Worm (Caenorhabditis elegans): ENCODE data around the gene Y38E10A.1.

DNA sequence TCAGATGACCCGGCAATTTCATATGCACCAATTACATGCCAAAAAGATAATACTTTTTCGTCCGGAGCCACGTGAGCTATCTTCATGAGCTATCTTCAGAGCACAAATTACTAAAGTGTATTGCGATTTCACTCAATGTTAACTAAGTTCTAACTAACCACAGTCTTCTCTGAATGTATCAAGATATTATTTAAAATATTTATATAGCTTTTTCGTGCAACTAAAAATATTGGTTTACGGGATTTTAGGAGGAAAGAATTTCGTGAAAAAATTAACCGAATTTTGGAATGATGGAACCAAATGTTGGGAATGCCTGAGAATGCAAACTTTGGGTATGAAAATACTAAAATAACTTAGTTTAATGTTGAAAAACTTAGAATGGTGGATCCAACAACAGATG is 22.9 kb downstream of the Y38E10A.1 start, which contains the start of gene F49C5.16:
- TF ChIP-seq ama-1 (optimal IDR thresholded peaks at IDR 0.05), result no peak
- no peak for TF ChIP-seq unc-62 (GFP tag; optimal IDR thresholded peaks at IDR 0.05)
- no peak for TF ChIP-seq aly-2 (tag; optimal IDR thresholded peaks at IDR 0.05)
- TF ChIP-seq ztf-11 (tag; optimal IDR thresholded peaks at IDR 0.05), result no peak
- no peak for TF ChIP-seq fos-1 (tag; optimal IDR thresholded peaks at IDR 0.05)
- no peak for TF ChIP-seq unc-55 (GFP tag; optimal IDR thresholded peaks at IDR 0.05)
- no peak for TF ChIP-seq lin-39 (tag; optimal IDR thresholded peaks at IDR 0.05)
- no peak for TF ChIP-seq egl-27 (tag; optimal IDR thresholded peaks at IDR 0.05)
- no peak for TF ChIP-seq sma-9 (GFP tag; optimal IDR thresholded peaks at IDR 0.05)
- no peak for TF ChIP-seq sma-9 (tag; optimal IDR thresholded peaks at IDR 0.05)
- no peak for TF ChIP-seq nhr-6 (tag; optimal IDR thresholded peaks at IDR 0.05)
- no peak for TF ChIP-seq lsy-2 (tag; optimal IDR thresholded peaks at IDR 0.05)
- TF ChIP-seq unc-39 (tag; optimal IDR thresholded peaks at IDR 0.05), result no peak

All from whole organism, L2 larva.